Worm (Caenorhabditis elegans) whole organism, young adult: Measurements from ENCODE around the gene zig-8.

Source experiments
- D2030.7 ChIP-seq: fragments of 200-800 bp; sonication (Bioruptor generic); IDR thresholded peaks from 2 replicates; pipeline ENCODE4 v1.3.6; 2022; ENCODE audit warnings: missing genetic modification reagents, missing genetic modification characterization, missing compliant biosample characterization
- F10E7.11 ChIP-seq: sonication (generic microtip); optimal IDR thresholded peaks from 2 replicates; lab custom pipeline; 2017; ENCODE audit warnings: mild to moderate bottlenecking, missing genetic modification characterization, moderate library complexity, missing compliant biosample characterization
- F22D6.2 ChIP-seq: sonication (generic microtip); optimal IDR thresholded peaks from 2 replicates; lab custom pipeline; 2016; ENCODE audit warnings: mild to moderate bottlenecking, missing genetic modification characterization, missing compliant biosample characterization
- F23B12.7 ChIP-seq: sonication (generic microtip); optimal IDR thresholded peaks from 2 replicates; lab custom pipeline; 2017; ENCODE audit warnings: missing genetic modification characterization, mild to moderate bottlenecking, missing compliant biosample characterization, antibody characterized with exemption, moderate library complexity; ENCODE audit not compliant: insufficient read depth
- F33H1.4 ChIP-seq: fragments of 200-800 bp; sonication (Bioruptor generic); IDR thresholded peaks from 2 replicates; pipeline ENCODE4 v1.3.6; 2022; ENCODE audit warnings: missing genetic modification reagents, missing genetic modification characterization, missing compliant biosample characterization
- F52B5.7 ChIP-seq: sonication (generic microtip); optimal IDR thresholded peaks from 2 replicates; lab custom pipeline; 2016; ENCODE audit warnings: mild to moderate bottlenecking, missing genetic modification characterization, missing compliant biosample characterization
- F55B11.4 ChIP-seq: sonication (generic microtip); optimal IDR thresholded peaks from 2 replicates; lab custom pipeline; 2016; ENCODE audit warnings: missing compliant biosample characterization, missing genetic modification characterization, borderline replicate concordance; ENCODE audit not compliant: insufficient read depth
- F57C9.4 ChIP-seq: sonication (generic microtip); optimal IDR thresholded peaks from 2 replicates; lab custom pipeline; 2017; ENCODE audit warnings: mild to moderate bottlenecking, missing genetic modification characterization, missing compliant biosample characterization
- K12H6.12 ChIP-seq: fragments of 200-800 bp; sonication (Bioruptor generic); optimal IDR thresholded peaks from 2 replicates; lab custom pipeline; 2018; ENCODE audit warnings: mild to moderate bottlenecking, missing genetic modification characterization, missing compliant biosample characterization
- T07F8.4 ChIP-seq: sonication (generic microtip); optimal IDR thresholded peaks from 2 replicates; lab custom pipeline; 2016; ENCODE audit warnings: mild to moderate bottlenecking, missing genetic modification characterization, moderate library complexity, missing compliant biosample characterization
- akir-1 ChIP-seq: fragments of 200-800 bp; sonication (Bioruptor generic); optimal IDR thresholded peaks from 2 replicates; lab custom pipeline; 2018; ENCODE audit warnings: mild to moderate bottlenecking, missing genetic modification characterization, moderate library complexity, missing compliant biosample characterization
- attf-5 ChIP-seq: fragments of 200-800 bp; sonication (Bioruptor generic); optimal IDR thresholded peaks from 2 replicates; lab custom pipeline; 2018; ENCODE audit warnings: mild to moderate bottlenecking, missing genetic modification characterization, missing compliant biosample characterization
- bed-1 ChIP-seq: fragments of 200-800 bp; sonication (Bioruptor generic); IDR thresholded peaks from 2 replicates; pipeline ENCODE4 v1.3.6; 2022; ENCODE audit warnings: missing genetic modification reagents, missing genetic modification characterization, missing compliant biosample characterization
- ceh-91 ChIP-seq: fragments of 200-800 bp; sonication (Bioruptor generic); IDR thresholded peaks from 2 replicates; pipeline ENCODE4 v1.3.6; 2022; ENCODE audit warnings: missing genetic modification reagents, missing genetic modification characterization, missing compliant biosample characterization
- dpl-1 ChIP-seq: fragments of 150-350 bp; optimal IDR thresholded peaks from 2 replicates; lab custom pipeline; 2014; ENCODE audit warnings: missing biosample characterization, missing genetic modification reagents, missing genetic modification characterization
- efl-1 ChIP-seq: fragments of 150-350 bp; optimal IDR thresholded peaks from 2 replicates; lab custom pipeline; 2014; ENCODE audit warnings: missing biosample characterization, missing genetic modification reagents, missing genetic modification characterization
- egl-18 ChIP-seq: fragments of 200-800 bp; sonication (Bioruptor generic); IDR thresholded peaks from 2 replicates; pipeline ENCODE4 v1.3.6; 2022; ENCODE audit warnings: missing genetic modification reagents, missing genetic modification characterization, missing compliant biosample characterization
- hlh-12 ChIP-seq: sonication (generic microtip); optimal IDR thresholded peaks from 2 replicates; lab custom pipeline; 2016; ENCODE audit warnings: missing genetic modification characterization, missing compliant biosample characterization
- lin-35 ChIP-seq, 3 experiments: fragments of 150-350 bp in 2 of 3; sonication (generic microtip) in 1 of 3; optimal IDR thresholded peaks; 2 replicates each; lab custom pipeline; 2014 to 2018; ENCODE audit warnings: missing biosample characterization in 3 of 3, missing genetic modification characterization in 3 of 3, missing genetic modification reagents in 3 of 3
- lin-54 ChIP-seq: fragments of 200-800 bp; sonication (Bioruptor generic); optimal IDR thresholded peaks from 2 replicates; lab custom pipeline; 2018; ENCODE audit warnings: mild to moderate bottlenecking, missing genetic modification characterization, missing compliant biosample characterization
- lsl-1 ChIP-seq: fragments of 200-800 bp; sonication (Bioruptor generic); optimal IDR thresholded peaks from 2 replicates; lab custom pipeline; 2018; ENCODE audit warnings: mild to moderate bottlenecking, missing genetic modification characterization, moderate library complexity, missing compliant biosample characterization
- madf-10 ChIP-seq: sonication (generic microtip); optimal IDR thresholded peaks from 2 replicates; lab custom pipeline; 2016; ENCODE audit warnings: mild to moderate bottlenecking, missing genetic modification characterization, missing compliant biosample characterization
- madf-6 ChIP-seq: fragments of 200-800 bp; sonication (Bioruptor generic); IDR thresholded peaks from 2 replicates; pipeline ENCODE4 v1.3.6; 2022; ENCODE audit warnings: missing genetic modification reagents, missing genetic modification characterization, missing compliant biosample characterization
- mcd-1 ChIP-seq: fragments of 200-800 bp; sonication (Bioruptor generic); IDR thresholded peaks from 2 replicates; pipeline ENCODE4 v1.3.6; 2022; ENCODE audit warnings: missing genetic modification reagents, missing genetic modification characterization, missing compliant biosample characterization
- pbrm-1 ChIP-seq: fragments of 200-800 bp; sonication (Bioruptor generic); IDR thresholded peaks from 2 replicates; pipeline ENCODE4 v1.3.6; 2022; ENCODE audit warnings: missing genetic modification reagents, missing genetic modification characterization, missing compliant biosample characterization
- repo-1 ChIP-seq: sonication (generic microtip); optimal IDR thresholded peaks from 2 replicates; lab custom pipeline; 2017; ENCODE audit warnings: mild to moderate bottlenecking, missing genetic modification characterization, missing compliant biosample characterization
- sea-2 ChIP-seq: fragments of 200-800 bp; sonication (Bioruptor generic); IDR thresholded peaks from 2 replicates; pipeline ENCODE4 v1.3.6; 2022; ENCODE audit warnings: missing genetic modification characterization, missing compliant biosample characterization
- snpc-1.3 ChIP-seq: sonication (generic microtip); optimal IDR thresholded peaks from 2 replicates; lab custom pipeline; 2017; ENCODE audit warnings: missing genetic modification characterization, mild to moderate bottlenecking, missing compliant biosample characterization, antibody characterized with exemption, moderate library complexity, missing genotype, missing genetic modification reagents; ENCODE audit not compliant: insufficient read depth
- unc-130 ChIP-seq: sonication (generic microtip); optimal IDR thresholded peaks from 2 replicates; lab custom pipeline; 2016; ENCODE audit warnings: missing genetic modification reagents, missing genetic modification characterization, missing compliant biosample characterization
- xnd-1 ChIP-seq: sonication (generic microtip); optimal IDR thresholded peaks from 2 replicates; lab custom pipeline; 2016; ENCODE audit warnings: missing genotype, missing genetic modification reagents, missing genetic modification characterization, missing compliant biosample characterization

The zig-8 gene

DNA sequence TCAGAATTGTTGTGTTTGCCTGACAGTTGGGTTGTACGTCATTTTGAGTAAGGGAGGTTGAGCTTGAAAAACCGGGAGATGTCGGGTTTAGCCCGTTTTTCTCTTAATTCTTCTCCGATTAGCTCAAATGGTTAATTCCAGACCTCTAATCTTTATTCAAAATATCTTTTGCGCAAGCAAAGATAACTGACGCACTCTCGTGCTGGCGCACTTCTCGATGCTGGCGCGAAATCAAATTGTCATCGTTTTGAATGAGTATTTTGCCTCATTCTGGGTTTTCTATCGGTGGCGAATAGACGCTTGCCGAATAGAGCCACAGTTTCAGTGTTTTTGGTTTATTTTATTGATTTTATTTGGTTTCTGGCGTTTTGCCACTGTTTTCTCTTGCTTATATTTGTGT, 41.0 kb downstream of the zig-8 start (continued):
- TF ChIP-seq snpc-1.3 (tag; lab: Kevin White, UChicago) (no peak), F52B5.7 (no peak), F55B11.4 (tag; lab: Kevin White, UChicago) (no peak), attf-5 (peak; percentile 34), sea-2 (GFP tag; lab: Robert Waterston, UW) (no peak), repo-1 (tag; lab: Kevin White, UChicago) (no peak), lsl-1 (no peak), hlh-12 (tag; lab: Kevin White, UChicago) (no peak), bed-1 (GFP tag; lab: Robert Waterston, UW) (no peak), pbrm-1 (GFP tag; lab: Robert Waterston, UW) (no peak), F57C9.4 (tag; lab: Kevin White, UChicago) (no peak), mcd-1 (peak; percentile 72), akir-1 (GFP tag; lab: Kevin White, UChicago) (no peak), F10E7.11 (tag; lab: Kevin White, UChicago) (no peak), madf-10 (tag; lab: Kevin White, UChicago) (no peak), unc-130 (GFP tag; lab: Kevin White, UChicago) (no peak), F22D6.2 (no peak), egl-18 (0 out of 2 replicates have a peak, but pooled peaks have one; percentile 52), lin-35 (GFP tag; optimal IDR thresholded peaks at IDR 0.05; lab: Kevin White, UChicago) (peak in 1 of 3 experiments; percentile 1), F23B12.7 (tag; lab: Kevin White, UChicago) (no peak)
- TF ChIP-seq, all 124 proteins: peak for 11

DNA sequence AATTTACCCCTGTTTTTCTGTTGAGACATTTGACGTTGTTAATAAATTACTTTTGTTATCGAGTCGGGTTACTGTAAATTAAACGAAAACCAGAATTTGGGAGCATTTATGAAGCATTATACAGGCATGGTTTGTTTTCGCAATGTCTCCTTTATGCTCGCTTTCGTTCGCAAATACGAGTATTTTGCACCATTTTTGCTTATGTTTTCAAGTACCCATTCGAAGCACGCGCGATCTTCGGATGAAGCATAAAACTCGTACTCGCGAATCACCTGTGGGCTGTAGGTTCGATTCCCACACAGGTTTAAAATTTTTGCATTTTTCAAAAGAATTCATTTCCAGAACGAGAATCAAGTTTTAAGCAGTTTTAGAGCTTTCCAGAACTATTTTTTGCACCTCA, 45.3 kb downstream of the zig-8 start:
- TF ChIP-seq T07F8.4 (tag; lab: Kevin White, UChicago) = no peak
- TF ChIP-seq, all 124 proteins: peak for 0

DNA sequence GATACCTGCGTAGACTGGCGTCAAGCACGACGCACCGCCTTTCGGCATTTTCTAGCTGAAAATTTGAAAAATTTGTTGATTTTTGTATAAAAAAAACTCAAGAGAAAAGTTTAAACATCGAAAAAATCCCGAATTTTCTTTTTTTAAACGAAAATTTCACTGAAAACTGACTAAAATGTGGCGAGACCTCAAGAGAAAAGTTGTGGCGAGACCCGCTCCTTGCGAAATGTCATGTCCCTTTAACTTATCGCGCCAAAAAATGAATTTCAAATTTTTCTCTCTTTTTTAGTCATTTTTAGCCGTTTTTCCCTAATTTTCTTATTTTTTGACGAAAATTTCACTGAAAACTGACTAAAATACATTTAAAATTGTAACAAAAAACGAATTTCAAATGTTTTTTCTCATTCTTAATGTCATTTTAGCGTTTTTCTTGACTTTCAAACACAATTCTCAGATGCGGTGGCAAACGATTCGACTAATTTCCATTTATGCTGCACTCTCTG, 49.9 kb downstream of the zig-8 start, which contains the start of the genes snpc-1.2 and Y39E4B.5:
TSS of gene snpc-1.2 (minus strand) at position 78 of the 503 bp plus-strand sequence.
TSS of gene Y39E4B.5 (plus strand) at position 453 of the 503 bp plus-strand sequence.
- peak; percentile 71 for TF ChIP-seq efl-1 (GFP tag; lab: Kevin White, UChicago)
- 0 out of 2 replicates have a peak, but pooled peaks have one; percentile 14 for TF ChIP-seq ceh-91 (GFP tag; lab: Robert Waterston, UW)
- TF ChIP-seq madf-6 (GFP tag; lab: Robert Waterston, UW) = peak; percentile 40; the same call in 1 of the 2 replicates
- peak; percentile 12 for TF ChIP-seq xnd-1 (tag; lab: Kevin White, UChicago)
- peak; percentile 7 for TF ChIP-seq lin-54 (GFP tag; lab: Kevin White, UChicago)
- peak; percentile 44 for TF ChIP-seq lsl-1
- TF ChIP-seq repo-1 (tag; lab: Kevin White, UChicago) = no peak
- peak; percentile 43 for TF ChIP-seq dpl-1 (GFP tag; lab: Kevin White, UChicago)
- TF ChIP-seq F57C9.4 (tag; lab: Kevin White, UChicago) = no peak
- peak; percentile 76 for TF ChIP-seq F33H1.4 (GFP tag; lab: Robert Waterston, UW)
- TF ChIP-seq T07F8.4 (tag; lab: Kevin White, UChicago) = no peak
- peak; percentile 46; the same call in 1 of the 2 replicates for TF ChIP-seq D2030.7 (GFP tag; lab: Robert Waterston, UW)
- peak; percentile 23 for TF ChIP-seq snpc-1.3 (tag; lab: Kevin White, UChicago)

DNA sequence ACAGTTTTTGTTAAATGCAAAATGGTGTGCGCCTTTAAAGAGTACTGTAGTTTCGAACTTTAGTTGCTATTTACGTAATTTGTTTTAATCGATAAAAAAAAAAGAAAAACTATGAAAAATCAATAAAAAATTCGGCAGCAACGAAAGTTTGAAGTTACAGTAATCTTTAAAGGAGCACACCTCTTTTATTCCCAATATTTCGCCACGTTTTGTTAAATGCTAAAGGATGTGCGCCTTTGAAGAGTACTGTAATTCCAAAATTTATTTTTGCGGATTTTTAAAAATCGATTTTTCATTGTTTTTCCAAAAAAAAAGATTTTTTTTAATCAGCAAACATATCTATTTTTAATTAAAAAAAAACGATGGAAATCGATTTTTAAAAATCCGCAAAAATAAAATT, 54.1 kb downstream of the zig-8 start:
- TF ChIP-seq lsl-1 (peak; percentile 89), madf-6 (GFP tag; lab: Robert Waterston, UW) (peak; percentile 66), K12H6.12 (no peak), D2030.7 (GFP tag; lab: Robert Waterston, UW) (0 out of 2 replicates have a peak, but pooled peaks have one; percentile 12), F33H1.4 (GFP tag; lab: Robert Waterston, UW) (peak; percentile 53)
